Worm (Caenorhabditis elegans) whole organism, mixed stage, embryonic: ENCODE measurements around the gene F07F6.8.

Experiments used
- M03D4.4 ChIP-seq: sonication (generic microtip); optimal IDR thresholded peaks from 2 replicates; lab custom pipeline; 2017; ENCODE audit warnings: mild to moderate bottlenecking, missing genetic modification characterization, missing compliant biosample characterization
- bed-3 ChIP-seq: fragments of 200-800 bp; sonication (Bioruptor generic); optimal IDR thresholded peaks from 3 replicates; lab custom pipeline; 2018; ENCODE audit warnings: mild to moderate bottlenecking, missing genetic modification characterization, moderate library complexity, missing compliant biosample characterization
- blmp-1 ChIP-seq: fragments of 150-350 bp; optimal IDR thresholded peaks from 2 replicates; lab custom pipeline; 2014; ENCODE audit warnings: missing biosample characterization, missing genetic modification characterization
- ceh-39 ChIP-seq: fragments of 150-350 bp; optimal IDR thresholded peaks from 2 replicates; lab custom pipeline; 2014; ENCODE audit warnings: missing biosample characterization, missing genetic modification characterization
- ceh-43 ChIP-seq: fragments of 200-800 bp; sonication (Bioruptor generic); optimal IDR thresholded peaks from 2 replicates; lab custom pipeline; 2018; ENCODE audit warnings: mild to moderate bottlenecking, missing genetic modification characterization, moderate library complexity, missing compliant biosample characterization
- ces-1 ChIP-seq: fragments of 150-350 bp; optimal IDR thresholded peaks from 2 replicates; lab custom pipeline; 2014; ENCODE audit warnings: missing biosample characterization, missing genetic modification reagents, missing genetic modification characterization
- drap-1 ChIP-seq: fragments of 200-800 bp; sonication (Bioruptor generic); optimal IDR thresholded peaks from 3 replicates; lab custom pipeline; 2018; ENCODE audit warnings: mild to moderate bottlenecking, missing genetic modification characterization, missing compliant biosample characterization
- flh-1 ChIP-seq: fragments of 200-800 bp; sonication (Bioruptor generic); optimal IDR thresholded peaks from 2 replicates; lab custom pipeline; 2018; ENCODE audit warnings: mild to moderate bottlenecking, missing genetic modification characterization, moderate library complexity, missing compliant biosample characterization
- ham-2 ChIP-seq: fragments of 200-800 bp; sonication (Bioruptor generic); optimal IDR thresholded peaks from 2 replicates; lab custom pipeline; 2018; ENCODE audit warnings: mild to moderate bottlenecking, missing genetic modification characterization, missing compliant biosample characterization
- hlh-1 ChIP-seq: fragments of 150-350 bp; optimal IDR thresholded peaks from 2 replicates; lab custom pipeline; 2014; ENCODE audit warnings: missing biosample characterization, missing genetic modification reagents, missing genetic modification characterization
- lin-13 ChIP-seq: fragments of 150-350 bp; optimal IDR thresholded peaks from 2 replicates; lab custom pipeline; 2014; ENCODE audit warnings: missing biosample characterization, missing genetic modification characterization
- lin-32 ChIP-seq: fragments of 200-800 bp; sonication (Bioruptor generic); optimal IDR thresholded peaks from 2 replicates; lab custom pipeline; 2018; ENCODE audit warnings: mild to moderate bottlenecking, missing genetic modification characterization, missing compliant biosample characterization
- lsy-2 ChIP-seq: fragments of 150-350 bp; optimal IDR thresholded peaks from 2 replicates; lab custom pipeline; 2014; ENCODE audit warnings: missing biosample characterization, missing genetic modification characterization
- mab-5 ChIP-seq: fragments of 150-350 bp; optimal IDR thresholded peaks from 2 replicates; lab custom pipeline; 2014; ENCODE audit warnings: missing biosample characterization, missing genetic modification characterization
- mep-1 ChIP-seq: fragments of 150-350 bp; optimal IDR thresholded peaks from 2 replicates; lab custom pipeline; 2017; ENCODE audit warnings: missing biosample characterization, missing genetic modification reagents, missing genetic modification characterization, inconsistent platforms
- mls-2 ChIP-seq: sonication (generic microtip); optimal IDR thresholded peaks from 2 replicates; lab custom pipeline; 2016; ENCODE audit warnings: mild to moderate bottlenecking, missing genetic modification characterization, moderate library complexity, missing compliant biosample characterization
- nhr-12 ChIP-seq: fragments of 150-350 bp; optimal IDR thresholded peaks from 2 replicates; lab custom pipeline; 2014; ENCODE audit warnings: missing biosample characterization, missing genetic modification characterization
- nhr-2 ChIP-seq: fragments of 150-350 bp; optimal IDR thresholded peaks from 2 replicates; lab custom pipeline; 2014; ENCODE audit warnings: missing biosample characterization, missing genetic modification characterization
- nhr-237 ChIP-seq: fragments of 150-350 bp; optimal IDR thresholded peaks from 2 replicates; lab custom pipeline; 2014; ENCODE audit warnings: missing biosample characterization, missing genetic modification characterization
- nhr-28 ChIP-seq: fragments of 150-350 bp; optimal IDR thresholded peaks from 2 replicates; lab custom pipeline; 2014; ENCODE audit warnings: missing biosample characterization, missing genetic modification characterization
- pha-4 ChIP-seq: fragments of 150-350 bp; optimal IDR thresholded peaks from 2 replicates; lab custom pipeline; 2018; ENCODE audit warnings: missing biosample characterization, missing genetic modification reagents, missing genetic modification characterization
- sem-2 ChIP-seq: fragments of 200-800 bp; sonication (Bioruptor generic); optimal IDR thresholded peaks from 2 replicates; lab custom pipeline; 2018; ENCODE audit warnings: mild to moderate bottlenecking, missing genetic modification characterization, missing compliant biosample characterization
- snpc-4 ChIP-seq: fragments of 150-350 bp; optimal IDR thresholded peaks from 2 replicates; lab custom pipeline; 2014; ENCODE audit warnings: missing biosample characterization, missing genetic modification characterization
- sptf-1 ChIP-seq: sonication (generic microtip); optimal IDR thresholded peaks from 2 replicates; lab custom pipeline; 2017; ENCODE audit warnings: mild to moderate bottlenecking, missing genetic modification characterization, moderate library complexity, missing compliant biosample characterization
- tbx-8 ChIP-seq: fragments of 200-800 bp; sonication (Bioruptor generic); optimal IDR thresholded peaks from 2 replicates; lab custom pipeline; 2018; ENCODE audit warnings: mild to moderate bottlenecking, missing genetic modification characterization, moderate library complexity, missing compliant biosample characterization
- unc-120 ChIP-seq: sonication (generic microtip); optimal IDR thresholded peaks from 2 replicates; lab custom pipeline; 2017; ENCODE audit warnings: missing genetic modification characterization, missing compliant biosample characterization; ENCODE audit not compliant: poor library complexity, severe bottlenecking
- unc-39 ChIP-seq: fragments of 150-350 bp; optimal IDR thresholded peaks from 2 replicates; lab custom pipeline; 2014; ENCODE audit warnings: missing biosample characterization, missing genetic modification characterization
- unc-62 ChIP-seq: fragments of 150-350 bp; optimal IDR thresholded peaks from 2 replicates; lab custom pipeline; 2014; ENCODE audit warnings: missing biosample characterization, missing genetic modification reagents, missing genetic modification characterization
- zip-8 ChIP-seq: fragments of 150-350 bp; optimal IDR thresholded peaks from 2 replicates; lab custom pipeline; 2014; ENCODE audit warnings: missing biosample characterization, missing genetic modification characterization
- ztf-11 ChIP-seq: fragments of 150-350 bp; optimal IDR thresholded peaks from 2 replicates; lab custom pipeline; 2014; ENCODE audit warnings: missing biosample characterization, missing genetic modification characterization

F07F6.8 gene

DNA sequence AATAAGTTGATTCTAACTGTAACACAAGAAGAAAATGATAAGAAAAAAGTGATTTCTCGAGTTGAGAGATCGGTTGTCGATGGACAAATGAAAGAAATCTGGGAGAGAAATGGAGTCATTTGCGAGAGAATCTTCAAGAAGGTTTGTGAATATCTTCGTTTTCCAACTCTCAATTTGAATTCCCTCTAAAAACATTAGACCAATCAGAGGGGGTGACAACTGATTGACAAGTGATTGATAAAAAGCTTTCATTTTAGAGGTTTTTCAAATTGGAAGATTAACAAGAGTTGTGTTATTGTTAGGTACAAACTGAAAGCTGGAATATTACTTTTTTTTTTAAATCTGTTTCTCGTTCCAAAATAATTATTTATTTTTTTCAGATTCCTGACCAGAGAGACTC lies 7.6 kb downstream of the F07F6.8 start:
- no peak for TF ChIP-seq unc-39
- TF ChIP-seq unc-62 = peak; percentile 94
- no peak for TF ChIP-seq unc-120 (tag; lab: Kevin White, UChicago)
- no peak for TF ChIP-seq M03D4.4 (tag; lab: Kevin White, UChicago)
- no peak for TF ChIP-seq flh-1 (GFP tag; lab: Kevin White, UChicago)

DNA sequence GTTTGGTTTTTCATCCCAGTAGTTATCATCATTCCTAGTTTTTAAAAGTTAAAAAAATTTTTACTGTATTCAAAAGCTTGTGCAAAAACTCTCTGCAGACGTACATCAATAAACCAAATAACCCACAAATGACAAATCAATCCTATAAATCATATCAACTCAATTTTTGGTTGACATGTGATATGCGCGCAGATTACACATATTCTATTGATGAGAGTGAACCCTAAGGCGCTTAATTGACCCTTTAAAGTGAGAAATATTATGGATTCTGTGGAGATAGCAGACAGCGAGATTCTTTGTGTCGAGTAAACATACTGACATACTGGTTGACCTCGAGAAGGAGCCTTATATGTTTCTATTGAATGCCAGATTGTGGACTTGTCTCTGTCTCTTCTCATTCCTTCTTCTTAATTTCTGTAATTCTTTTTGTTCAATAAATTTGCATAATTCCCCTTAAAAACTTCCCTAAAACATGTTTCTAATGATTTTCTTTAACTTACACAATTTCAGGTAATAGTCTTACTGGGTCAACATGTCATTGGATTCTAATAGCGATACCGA lies 9.2 kb downstream of the F07F6.8 start, which contains the start of gene EEED8.2:
Gene EEED8.2 (plus strand): TSS at position 511 of the 561 bp plus-strand sequence.
- peak; percentile 64 for TF ChIP-seq mab-5 (tag; lab: Kevin White, UChicago)
- no peak for TF ChIP-seq ztf-11 (tag; lab: Kevin White, UChicago)
- TF ChIP-seq snpc-4 (tag; lab: Kevin White, UChicago) = no peak
- no peak for TF ChIP-seq bed-3
- TF ChIP-seq flh-1 (GFP tag; lab: Kevin White, UChicago) = no peak
- TF ChIP-seq tbx-8 (GFP tag; lab: Kevin White, UChicago) = no peak
- TF ChIP-seq pha-4 (tag; lab: Kevin White, UChicago) = peak; percentile 18
- TF ChIP-seq hlh-1 = no peak
- no peak for TF ChIP-seq ceh-39 (tag; lab: Kevin White, UChicago)
- TF ChIP-seq nhr-237 (tag; lab: Kevin White, UChicago) = no peak
- peak; percentile 14 for TF ChIP-seq nhr-2 (tag; lab: Kevin White, UChicago)
- no peak for TF ChIP-seq unc-120 (tag; lab: Kevin White, UChicago)
- no peak for TF ChIP-seq nhr-12
- TF ChIP-seq unc-62 = peak; percentile 92
- TF ChIP-seq, all 35 proteins: peak for 4

DNA sequence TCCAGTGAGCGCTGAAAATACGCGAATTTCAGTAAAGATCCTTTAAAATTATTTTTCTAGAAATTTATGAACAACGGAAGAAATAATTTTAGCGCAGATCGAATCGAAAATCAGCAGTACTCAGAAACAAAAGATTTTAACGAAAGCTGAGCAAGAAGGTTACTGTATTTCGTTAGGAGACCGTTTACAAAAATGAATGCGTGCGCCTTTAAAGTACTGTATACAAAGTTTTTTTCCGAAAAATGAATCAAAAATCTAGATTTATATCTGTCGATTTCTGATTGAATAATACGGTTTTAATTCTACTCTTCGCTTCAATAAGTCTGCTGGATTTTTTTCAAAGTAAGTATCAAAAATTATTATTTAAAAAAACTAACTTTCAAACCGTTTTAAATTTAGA lies 11.5 kb downstream of the F07F6.8 start, which contains the start of the genes EEED8.14 and EEED8.3:
Gene EEED8.14 (minus strand): TSS at position 13 of the 400 bp plus-strand sequence.
Gene EEED8.3 (plus strand): TSS at position 237 of the 400 bp plus-strand sequence.
- TF ChIP-seq nhr-28 (tag; lab: Kevin White, UChicago) = no peak
- TF ChIP-seq ztf-11 (tag; lab: Kevin White, UChicago) = no peak
- no peak for TF ChIP-seq mls-2 (tag; lab: Kevin White, UChicago)
- no peak for TF ChIP-seq ham-2 (GFP tag; lab: Kevin White, UChicago)
- no peak for TF ChIP-seq tbx-8 (GFP tag; lab: Kevin White, UChicago)
- no peak for TF ChIP-seq unc-62
- no peak for TF ChIP-seq nhr-237 (tag; lab: Kevin White, UChicago)
- TF ChIP-seq mab-5 (tag; lab: Kevin White, UChicago) = no peak
- TF ChIP-seq M03D4.4 (tag; lab: Kevin White, UChicago) = no peak
- no peak for TF ChIP-seq bed-3

DNA sequence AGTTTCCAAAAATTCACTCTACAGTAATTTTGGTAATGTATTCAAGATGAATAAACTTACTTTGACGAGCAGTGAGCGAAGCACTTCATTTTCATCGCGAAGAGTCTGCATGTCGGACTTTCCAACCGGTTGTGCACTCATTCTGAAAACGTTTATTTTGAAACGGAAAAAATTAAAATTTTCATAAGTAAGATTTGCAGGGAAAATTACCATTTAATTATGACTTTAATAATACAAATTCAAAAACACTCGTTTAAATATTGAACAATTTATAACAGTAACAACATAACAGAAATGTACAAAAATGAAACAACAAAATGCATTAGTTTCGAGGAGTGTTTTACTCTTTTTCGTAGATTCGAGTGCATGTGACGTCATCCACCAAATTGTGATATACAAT lies 13.1 kb downstream of the F07F6.8 start, which contains the start of the genes EEED8.13 and EEED8.18:
Gene EEED8.13 (minus strand): TSS at position 101 of the 400 bp plus-strand sequence.
Gene EEED8.18 (minus strand): TSS at position 144 of the 400 bp plus-strand sequence.
- TF ChIP-seq ceh-39 (tag; lab: Kevin White, UChicago) (no peak), zip-8 (tag; lab: Kevin White, UChicago) (peak; percentile 32)

DNA sequence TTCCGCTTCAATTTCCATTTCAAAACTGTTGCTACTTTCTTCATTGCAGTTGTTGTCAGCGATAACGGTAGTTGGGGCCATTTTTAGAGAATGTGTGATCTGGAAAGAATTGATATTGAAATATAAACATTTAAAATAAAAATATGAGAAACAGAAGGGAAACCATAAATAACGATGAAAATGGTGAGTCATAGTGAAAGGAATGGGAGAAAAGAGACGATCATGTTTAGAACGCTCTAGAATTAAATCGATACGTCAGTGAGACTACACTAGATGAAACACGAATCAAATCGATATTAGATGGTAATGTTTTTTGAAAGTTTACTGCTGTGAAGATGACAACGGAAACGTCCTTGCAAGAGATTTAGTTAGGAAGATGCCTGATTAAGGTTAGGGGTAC lies 16.6 kb downstream of the F07F6.8 start, which contains the start of the genes EEED8.12 and EEED8.4:
Gene EEED8.12 (minus strand): TSS at position 101 of the 400 bp plus-strand sequence.
Gene EEED8.4 (plus strand): TSS at position 396 of the 400 bp plus-strand sequence.
- TF ChIP-seq mep-1 (tag; lab: Kevin White, UChicago) = no peak
- TF ChIP-seq lin-13 (tag; lab: Kevin White, UChicago) = no peak
- no peak for TF ChIP-seq nhr-237 (tag; lab: Kevin White, UChicago)
- TF ChIP-seq ces-1 (GFP tag; lab: Kevin White, UChicago) = no peak
- TF ChIP-seq nhr-28 (tag; lab: Kevin White, UChicago) = no peak
- no peak for TF ChIP-seq blmp-1
- TF ChIP-seq sem-2 (GFP tag; lab: Kevin White, UChicago) = no peak
- TF ChIP-seq nhr-12 = no peak
- TF ChIP-seq hlh-1 = no peak
- no peak for TF ChIP-seq lsy-2 (tag; lab: Kevin White, UChicago)
- no peak for TF ChIP-seq drap-1
- TF ChIP-seq ceh-43 (GFP tag; lab: Kevin White, UChicago) = no peak
- TF ChIP-seq unc-39 = no peak
- no peak for TF ChIP-seq mls-2 (tag; lab: Kevin White, UChicago)

DNA sequence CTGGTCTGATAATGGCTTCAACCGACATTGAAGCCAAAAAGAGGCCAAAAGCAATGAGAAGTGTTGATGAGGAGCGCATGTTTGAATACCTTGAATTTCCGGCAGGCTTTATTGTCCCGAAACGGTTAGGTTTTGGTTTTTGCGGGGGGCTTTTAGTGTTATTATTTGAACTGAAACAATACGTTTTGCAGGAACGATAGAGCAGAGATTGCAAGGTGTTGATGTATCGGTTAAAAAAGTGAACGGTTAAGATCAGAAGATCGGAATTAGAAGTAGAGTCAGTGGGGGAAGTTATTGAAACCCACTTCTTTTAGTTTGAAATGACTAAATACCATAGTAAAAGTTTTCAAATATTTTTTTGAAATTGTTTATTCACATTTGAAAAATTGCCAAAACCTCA lies 18.0 kb downstream of the F07F6.8 start, which contains the start of gene clec-141:
Gene clec-141 (minus strand): TSS at position 101 of the 400 bp plus-strand sequence.
- no peak for TF ChIP-seq ham-2 (GFP tag; lab: Kevin White, UChicago)
- no peak for TF ChIP-seq unc-62
- no peak for TF ChIP-seq lin-32
- TF ChIP-seq drap-1 = no peak
- no peak for TF ChIP-seq snpc-4 (tag; lab: Kevin White, UChicago)
- no peak for TF ChIP-seq flh-1 (GFP tag; lab: Kevin White, UChicago)
- TF ChIP-seq lsy-2 (tag; lab: Kevin White, UChicago) = no peak
- no peak for TF ChIP-seq tbx-8 (GFP tag; lab: Kevin White, UChicago)
- no peak for TF ChIP-seq hlh-1
- TF ChIP-seq lin-13 (tag; lab: Kevin White, UChicago) = no peak
- no peak for TF ChIP-seq sptf-1 (tag; lab: Kevin White, UChicago)
- TF ChIP-seq nhr-237 (tag; lab: Kevin White, UChicago) = no peak
- no peak for TF ChIP-seq ztf-11 (tag; lab: Kevin White, UChicago)
- TF ChIP-seq mab-5 (tag; lab: Kevin White, UChicago) = no peak
- no peak for TF ChIP-seq pha-4 (tag; lab: Kevin White, UChicago)
- TF ChIP-seq sem-2 (GFP tag; lab: Kevin White, UChicago) = no peak
- TF ChIP-seq nhr-2 (tag; lab: Kevin White, UChicago) = no peak
- no peak for TF ChIP-seq mls-2 (tag; lab: Kevin White, UChicago)
- no peak for TF ChIP-seq nhr-12
- TF ChIP-seq blmp-1 = no peak
